Fruit fly (Drosophila melanogaster) whole organism, pupa: ENCODE results near the gene Kots.

Experiments used
- CG10348 ChIP-seq: fragments of 200-800 bp; sonication (Bioruptor generic); IDR thresholded peaks from 2 replicates; pipeline ENCODE4 v1.3.6; 2022; ENCODE audit warnings: missing biosample characterization, missing genetic modification characterization
- CG12605 ChIP-seq: fragments of 200-800 bp; sonication (Bioruptor generic); IDR thresholded peaks from 2 replicates; pipeline ENCODE4 v1.3.6; 2022; ENCODE audit warnings: missing biosample characterization, missing genetic modification characterization
- CG13204 ChIP-seq: fragments of 200-800 bp; sonication (Bioruptor generic); optimal IDR thresholded peaks from 2 replicates; lab custom pipeline; 2018; ENCODE audit warnings: missing biosample characterization, mild to moderate bottlenecking, missing genetic modification characterization, moderate library complexity
- CG14655 ChIP-seq: fragments of 200-800 bp; sonication (Bioruptor generic); optimal IDR thresholded peaks from 3 replicates; lab custom pipeline; 2017; ENCODE audit warnings: mild to moderate bottlenecking, missing biosample characterization, missing genetic modification reagents, missing genetic modification characterization
- CG15710 ChIP-seq: fragments of 200-800 bp; sonication (Bioruptor generic); optimal IDR thresholded peaks from 2 replicates; lab custom pipeline; 2018; ENCODE audit warnings: missing biosample characterization, mild to moderate bottlenecking, missing genetic modification characterization, moderate library complexity
- CG17806 ChIP-seq: fragments of 200-800 bp; sonication (Bioruptor generic); optimal IDR thresholded peaks from 2 replicates; lab custom pipeline; 2018; ENCODE audit warnings: missing biosample characterization, mild to moderate bottlenecking, missing genetic modification characterization, moderate library complexity
- CG32121 ChIP-seq: fragments of 200-800 bp; sonication (Bioruptor generic); IDR thresholded peaks from 2 replicates; pipeline ENCODE4 v1.3.6; 2022; ENCODE audit warnings: missing biosample characterization, missing genetic modification characterization
- CG34367 ChIP-seq: fragments of 200-800 bp; sonication (Bioruptor generic); optimal IDR thresholded peaks from 2 replicates; lab custom pipeline; 2018; ENCODE audit warnings: missing biosample characterization, mild to moderate bottlenecking, missing genetic modification characterization
- CG4496 ChIP-seq: fragments of 200-800 bp; sonication (Bioruptor generic); IDR thresholded peaks from 3 replicates; pipeline ENCODE4 v1.3.6; 2022; ENCODE audit warnings: missing biosample characterization, missing genetic modification characterization
- CG8159 ChIP-seq: fragments of 200-800 bp; sonication (Bioruptor generic); optimal IDR thresholded peaks from 3 replicates; lab custom pipeline; 2018; ENCODE audit warnings: missing biosample characterization, mild to moderate bottlenecking, missing genetic modification characterization, moderate library complexity
- CG8301 ChIP-seq: fragments of 200-800 bp; sonication (Bioruptor generic); optimal IDR thresholded peaks from 2 replicates; lab custom pipeline; 2018; ENCODE audit warnings: missing biosample characterization, mild to moderate bottlenecking, missing genetic modification characterization
- CG9948 ChIP-seq: fragments of 200-800 bp; sonication (Bioruptor generic); optimal IDR thresholded peaks from 2 replicates; lab custom pipeline; 2018; ENCODE audit warnings: missing biosample characterization, mild to moderate bottlenecking, missing genetic modification characterization, moderate library complexity
- D1 ChIP-seq: fragments of 200-800 bp; sonication (Bioruptor generic); optimal IDR thresholded peaks from 2 replicates; lab custom pipeline; 2018; ENCODE audit warnings: missing biosample characterization, mild to moderate bottlenecking, missing genetic modification characterization, moderate library complexity
- EcR ChIP-seq: fragments of 200-800 bp; sonication (Bioruptor generic); optimal IDR thresholded peaks from 3 replicates; lab custom pipeline; 2019; ENCODE audit warnings: missing biosample characterization, missing genetic modification characterization, mild to moderate bottlenecking, moderate library complexity, missing genetic modification reagents
- Ets98B ChIP-seq: fragments of 200-800 bp; sonication (Bioruptor generic); IDR thresholded peaks from 2 replicates; pipeline ENCODE4 v1.3.6; 2022; ENCODE audit warnings: missing biosample characterization, missing genetic modification characterization
- Pif1A ChIP-seq: fragments of 200-800 bp; sonication (Bioruptor generic); optimal IDR thresholded peaks from 3 replicates; lab custom pipeline; 2016; ENCODE audit warnings: missing biosample characterization, missing genetic modification characterization
- Pif1B ChIP-seq: fragments of 200-800 bp; sonication (Bioruptor generic); optimal IDR thresholded peaks from 3 replicates; lab custom pipeline; 2016; ENCODE audit warnings: missing biosample characterization, missing genetic modification characterization
- Snoo ChIP-seq: fragments of 200-800 bp; sonication (Bioruptor generic); optimal IDR thresholded peaks from 3 replicates; lab custom pipeline; 2017; ENCODE audit warnings: missing biosample characterization, mild to moderate bottlenecking, missing genetic modification characterization, inconsistent platforms
- fd96Ca ChIP-seq: fragments of 200-800 bp; sonication (Bioruptor generic); IDR thresholded peaks from 3 replicates; pipeline ENCODE4 v1.3.6; 2022; ENCODE audit warnings: missing biosample characterization, missing genetic modification characterization
- gl ChIP-seq: fragments of 200-800 bp; sonication (Bioruptor generic); optimal IDR thresholded peaks from 2 replicates; lab custom pipeline; 2018; ENCODE audit warnings: missing biosample characterization, mild to moderate bottlenecking, missing genetic modification characterization
- rn ChIP-seq: fragments of 200-800 bp; sonication (Bioruptor generic); IDR thresholded peaks from 2 replicates; pipeline ENCODE4 v1.3.6; 2022; ENCODE audit warnings: missing biosample characterization, missing genetic modification characterization

Gene Kots

DNA sequence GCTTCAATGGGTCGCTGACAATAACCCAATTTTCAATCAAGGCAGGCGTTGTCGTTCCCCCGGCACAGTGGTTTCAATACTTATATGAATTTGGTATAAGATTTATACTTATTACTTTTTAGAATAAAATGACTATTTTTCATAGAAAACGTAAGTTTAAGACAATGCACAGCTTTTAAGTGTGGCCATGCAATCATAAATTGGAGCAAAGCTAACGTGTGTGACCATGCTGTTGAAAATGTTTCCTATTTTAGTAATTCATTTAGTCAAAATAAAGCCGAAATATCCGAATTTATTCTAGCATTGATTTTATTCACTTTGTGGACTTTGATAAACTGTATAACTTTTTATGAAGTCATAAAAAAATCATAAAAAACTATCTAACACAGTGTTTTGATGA, 22.7 kb upstream of the Kots start:
- TF ChIP-seq EcR (GFP tag; lab: Kevin White, UChicago) (no peak), CG14655 (GFP tag; lab: Kevin White, UChicago) (no peak), CG8159 (tag; lab: Kevin White, UChicago) (no peak), Pif1B (GFP tag; lab: Kevin White, UChicago) (no peak), CG15710 (tag; lab: Kevin White, UChicago) (no peak), Snoo (tag; lab: Kevin White, UChicago) (no peak), gl (tag; lab: Kevin White, UChicago) (no peak), CG32121 (GFP tag; lab: Robert Waterston, UW) (no peak), CG9948 (no peak), CG8301 (tag; lab: Kevin White, UChicago) (no peak), CG34367 (tag; lab: Kevin White, UChicago) (no peak), D1 (tag; lab: Kevin White, UChicago) (no peak), Pif1A (GFP tag; lab: Kevin White, UChicago) (no peak), rn (GFP tag; lab: Robert Waterston, UW) (no peak), fd96Ca (GFP tag; lab: Robert Waterston, UW) (no peak), CG4496 (GFP tag; lab: Robert Waterston, UW) (no peak), CG17806 (tag; lab: Kevin White, UChicago) (no peak), CG13204 (GFP tag; lab: Kevin White, UChicago) (no peak), CG10348 (GFP tag; lab: Robert Waterston, UW) (no peak), Ets98B (GFP tag; lab: Robert Waterston, UW) (no peak)

DNA sequence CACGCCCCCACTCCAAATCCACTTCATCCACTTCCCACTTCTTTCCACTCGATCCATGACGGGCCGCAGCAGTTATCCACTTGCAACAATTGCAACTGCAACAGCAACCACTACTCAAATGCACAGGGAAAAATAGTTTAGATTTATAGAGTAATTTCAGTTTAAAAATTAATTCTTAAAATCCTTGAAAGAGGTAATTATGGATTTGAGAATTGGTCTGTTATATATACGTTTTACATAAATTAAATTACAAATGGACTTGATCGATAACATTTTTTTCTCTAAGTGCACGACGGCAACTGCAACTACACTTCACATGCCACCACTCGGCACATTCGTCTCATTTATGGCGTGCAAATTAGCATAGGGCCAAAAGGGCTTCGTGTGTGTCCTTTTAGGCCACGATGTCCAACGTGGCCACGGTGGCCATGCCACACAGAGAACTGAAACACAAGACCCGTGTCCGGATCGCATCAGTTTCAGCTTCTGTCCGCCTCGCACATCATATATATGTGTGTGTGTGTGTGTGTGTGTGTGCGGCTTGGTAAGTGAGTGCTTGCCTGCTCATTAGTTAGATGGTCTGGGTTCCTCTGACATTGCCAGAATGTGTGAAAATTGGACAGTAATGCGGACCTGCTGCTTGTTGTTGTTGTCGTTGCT, 21.1 kb upstream of the Kots start:
- peak; percentile 80 for TF ChIP-seq D1 (tag; lab: Kevin White, UChicago)
- peak; percentile 90 for TF ChIP-seq CG9948
- TF ChIP-seq rn (GFP tag; lab: Robert Waterston, UW), result peak; percentile 79
- peak; percentile 91 for TF ChIP-seq CG8159 (tag; lab: Kevin White, UChicago)
- TF ChIP-seq CG13204 (GFP tag; lab: Kevin White, UChicago), result peak; percentile 37
- TF ChIP-seq EcR (GFP tag; lab: Kevin White, UChicago), result peak; percentile 18
- TF ChIP-seq fd96Ca (GFP tag; lab: Robert Waterston, UW), result no peak; the same call in 2 of the 3 replicates
- TF ChIP-seq gl (tag; lab: Kevin White, UChicago), result peak; percentile 79
- peak; percentile 77 for TF ChIP-seq Pif1B (GFP tag; lab: Kevin White, UChicago)
- peak; percentile 83 for TF ChIP-seq CG34367 (tag; lab: Kevin White, UChicago)
- TF ChIP-seq Snoo (tag; lab: Kevin White, UChicago), result peak; percentile 50
- peak; percentile 85 for TF ChIP-seq Pif1A (GFP tag; lab: Kevin White, UChicago)
- TF ChIP-seq CG15710 (tag; lab: Kevin White, UChicago), result peak; percentile 87
- peak; percentile 91 for TF ChIP-seq CG4496 (GFP tag; lab: Robert Waterston, UW)
- TF ChIP-seq CG32121 (GFP tag; lab: Robert Waterston, UW), result peak; percentile 86
- peak; percentile 89 for TF ChIP-seq CG8301 (tag; lab: Kevin White, UChicago)
- peak; percentile 81 for TF ChIP-seq Ets98B (GFP tag; lab: Robert Waterston, UW)
- peak; percentile 86 for TF ChIP-seq CG12605 (GFP tag; lab: Robert Waterston, UW)
- peak; percentile 92 for TF ChIP-seq CG14655 (GFP tag; lab: Kevin White, UChicago)
- TF ChIP-seq CG10348 (GFP tag; lab: Robert Waterston, UW), result 0 out of 2 replicates have a peak, but pooled peaks have one; percentile 22
- peak; percentile 89 for TF ChIP-seq CG17806 (tag; lab: Kevin White, UChicago)

DNA sequence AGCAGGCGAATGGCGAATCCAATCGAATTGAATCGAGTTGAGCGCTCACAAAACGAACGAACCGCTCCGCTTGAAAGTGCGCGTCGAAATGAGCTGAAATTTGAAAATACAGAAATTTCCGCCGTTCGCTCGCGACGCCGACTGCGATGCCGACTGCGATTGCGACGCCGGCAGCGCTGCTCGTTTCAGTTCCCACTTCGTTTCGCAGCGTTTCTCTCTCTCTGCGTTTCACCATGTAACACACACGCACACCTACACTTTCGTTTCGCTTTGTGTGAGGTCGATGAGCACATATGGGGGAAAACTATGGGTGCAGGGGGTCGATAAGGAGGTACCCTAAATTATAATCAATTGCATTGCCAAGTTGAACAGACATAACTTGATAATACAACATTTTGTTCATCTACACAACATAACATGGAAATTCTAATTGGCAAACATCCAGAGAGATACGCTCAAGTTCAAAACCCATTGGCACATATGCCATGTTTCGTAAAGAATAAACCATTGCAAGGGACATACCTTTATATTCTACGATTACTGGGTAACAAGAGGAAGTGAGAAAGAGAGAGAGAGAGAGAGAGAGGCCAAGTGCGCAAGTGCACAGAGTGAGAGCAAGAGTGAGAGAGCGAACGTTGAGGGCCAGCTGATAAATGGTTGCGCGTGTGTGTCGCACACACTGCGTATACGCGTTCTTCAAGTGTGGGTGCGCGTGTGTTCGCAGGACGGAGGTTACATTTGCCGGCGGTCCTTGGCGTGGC, 19.5 kb upstream of the Kots start:
- TF ChIP-seq CG4496 (GFP tag; lab: Robert Waterston, UW), result peak; percentile 89; the same call in 2 of the 3 replicates
- peak; percentile 93 for TF ChIP-seq CG15710 (tag; lab: Kevin White, UChicago)
- TF ChIP-seq CG9948, result peak; percentile 93
- peak; percentile 96 for TF ChIP-seq Snoo (tag; lab: Kevin White, UChicago)
- TF ChIP-seq Pif1B (GFP tag; lab: Kevin White, UChicago), result peak; percentile 95
- TF ChIP-seq CG32121 (GFP tag; lab: Robert Waterston, UW), result peak; percentile 91
- peak; percentile 94 for TF ChIP-seq CG8159 (tag; lab: Kevin White, UChicago)
- TF ChIP-seq CG10348 (GFP tag; lab: Robert Waterston, UW), result peak; percentile 79
- TF ChIP-seq Ets98B (GFP tag; lab: Robert Waterston, UW), result peak; percentile 87
- TF ChIP-seq Pif1A (GFP tag; lab: Kevin White, UChicago), result peak; percentile 97
- TF ChIP-seq CG14655 (GFP tag; lab: Kevin White, UChicago), result peak; percentile 95
- peak; percentile 95 for TF ChIP-seq CG8301 (tag; lab: Kevin White, UChicago)
- TF ChIP-seq CG13204 (GFP tag; lab: Kevin White, UChicago), result peak; percentile 64
- TF ChIP-seq EcR (GFP tag; lab: Kevin White, UChicago), result peak; percentile 99
- peak; percentile 91 for TF ChIP-seq CG17806 (tag; lab: Kevin White, UChicago)
- TF ChIP-seq rn (GFP tag; lab: Robert Waterston, UW), result peak; percentile 87
- TF ChIP-seq gl (tag; lab: Kevin White, UChicago), result peak; percentile 88
- TF ChIP-seq D1 (tag; lab: Kevin White, UChicago), result peak; percentile 86
- peak; percentile 53; the same call in 1 of the 2 replicates for TF ChIP-seq CG12605 (GFP tag; lab: Robert Waterston, UW)
- peak; percentile 90 for TF ChIP-seq CG34367 (tag; lab: Kevin White, UChicago)
- peak; percentile 95 for TF ChIP-seq fd96Ca (GFP tag; lab: Robert Waterston, UW)
